Fruit fly (Drosophila melanogaster): ENCODE data around the gene CalpC.

The CalpC gene

DNA sequence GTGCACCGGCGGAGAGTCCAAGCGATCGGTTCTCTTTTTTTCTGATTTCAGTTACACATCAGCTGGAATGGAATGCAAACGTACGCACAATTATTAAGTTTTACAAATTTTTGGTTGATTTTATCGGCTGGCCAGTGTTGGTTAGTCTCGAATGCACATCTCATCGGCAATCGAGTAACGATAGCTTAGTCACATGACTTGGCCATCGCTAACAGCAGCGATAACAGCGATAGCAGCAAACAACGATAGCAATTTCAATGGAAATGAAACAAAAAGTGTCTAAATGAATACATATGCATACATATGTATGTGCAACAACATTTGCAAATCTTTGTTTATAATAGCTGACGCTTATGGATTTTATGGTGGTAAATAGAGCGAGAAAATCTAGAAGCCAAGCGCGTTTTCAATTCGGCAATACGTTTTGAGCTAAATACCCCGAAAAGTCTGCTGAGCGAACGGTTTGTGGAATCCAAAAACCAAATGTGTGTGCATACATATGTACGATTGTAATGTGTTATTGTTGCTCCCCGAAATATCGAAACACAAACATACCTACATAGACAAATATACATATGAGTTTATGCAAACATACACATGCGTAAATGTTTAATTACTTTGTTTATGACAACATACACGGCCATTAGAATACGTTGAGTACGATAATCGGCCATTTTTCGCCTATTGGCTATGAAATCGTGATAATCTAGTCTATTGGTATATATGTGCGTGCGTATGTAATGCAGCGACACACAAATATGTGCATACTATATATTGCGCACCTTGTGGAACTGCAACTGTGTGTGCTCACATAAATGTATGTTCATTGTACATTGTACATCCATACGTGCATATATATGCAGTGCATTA is 28.9 kb upstream of the CalpC start, which contains the start of gene CG3632 (continued):
- TF ChIP-seq CG8924 (tag; optimal IDR thresholded peaks at IDR 0.05), result peak; percentile 58
- no peak for TF ChIP-seq Max (GFP tag; optimal IDR thresholded peaks at IDR 0.05)
- no peak for TF ChIP-seq CG17802 (tag; optimal IDR thresholded peaks at IDR 0.05)
- no peak for TF ChIP-seq da (GFP tag; optimal IDR thresholded peaks at IDR 0.05)
- no peak for TF ChIP-seq Oaz (GFP tag; IDR thresholded peaks at IDR 0.05)
- TF ChIP-seq CG11456 (GFP tag; IDR thresholded peaks at IDR 0.05), result no peak
- no peak for TF ChIP-seq CG1024 (GFP tag; IDR thresholded peaks at IDR 0.05)
- TF ChIP-seq odd (GFP tag; optimal IDR thresholded peaks at IDR 0.05), result no peak
- TF ChIP-seq p53 (GFP tag; optimal IDR thresholded peaks at IDR 0.05), result peak; percentile 16
- peak; percentile 40 for TF ChIP-seq maf-S (GFP tag; optimal IDR thresholded peaks at IDR 0.05)
- no peak for TF ChIP-seq CG6689 (GFP tag; IDR thresholded peaks at IDR 0.05)
- no peak for TF ChIP-seq nau (GFP tag; optimal IDR thresholded peaks at IDR 0.05)
- TF ChIP-seq CG17328 (GFP tag; IDR thresholded peaks at IDR 0.05), result no peak
- TF ChIP-seq fru (optimal IDR thresholded peaks at IDR 0.05), result no peak
- TF ChIP-seq aop (GFP tag; IDR thresholded peaks at IDR 0.05), result no peak
- peak; percentile 27 for TF ChIP-seq NC2β (GFP tag; optimal IDR thresholded peaks at IDR 0.05)
- peak; percentile 74; the same call in 1 of the 2 replicates for TF ChIP-seq CG42726 (GFP tag; IDR thresholded peaks at IDR 0.05; ENCODE audit: partially characterized antibody)
- peak; percentile 82 for TF ChIP-seq CG16813 (GFP tag; IDR thresholded peaks at IDR 0.05; ENCODE audit: partially characterized antibody)
- TF ChIP-seq vnd (GFP tag; IDR thresholded peaks at IDR 0.05; ENCODE audit: partially characterized antibody), result peak; percentile 71
- peak; percentile 42 for TF ChIP-seq vfl (GFP tag; optimal IDR thresholded peaks at IDR 0.05)
- TF ChIP-seq CG15073 (GFP tag; optimal IDR thresholded peaks at IDR 0.05), result no peak
- TF ChIP-seq CG18262 (tag; optimal IDR thresholded peaks at IDR 0.05), result no peak
- TF ChIP-seq CG9797 (GFP tag; optimal IDR thresholded peaks at IDR 0.05), result peak; percentile 30
- TF ChIP-seq CG3838 (GFP tag; optimal IDR thresholded peaks at IDR 0.05), result peak; percentile 92
- TF ChIP-seq tx (GFP tag; optimal IDR thresholded peaks at IDR 0.05), result peak; percentile 3
- no peak for TF ChIP-seq CG10462 (GFP tag; optimal IDR thresholded peaks at IDR 0.05)
- TF ChIP-seq zfh1 (GFP tag; IDR thresholded peaks at IDR 0.05), result 0 out of 3 replicates have a peak, but pooled peaks have one; percentile 19
- TF ChIP-seq gce (GFP tag; IDR thresholded peaks at IDR 0.05), result no peak
- TF ChIP-seq H2.0 (GFP tag; IDR thresholded peaks at IDR 0.05), result peak; percentile 28; the same call in 1 of the 2 replicates
- TF ChIP-seq Fer1 (GFP tag; optimal IDR thresholded peaks at IDR 0.05), result no peak
- TF ChIP-seq CG2202 (tag; optimal IDR thresholded peaks at IDR 0.05), result no peak
- TF ChIP-seq oc (tag; optimal IDR thresholded peaks at IDR 0.05), result no peak
- TF ChIP-seq CG32532 (GFP tag; IDR thresholded peaks at IDR 0.05), result peak; percentile 47
- TF ChIP-seq ftz-f1 (GFP tag; optimal IDR thresholded peaks at IDR 0.05), result peak; percentile 1
- TF ChIP-seq gcm (GFP tag; optimal IDR thresholded peaks at IDR 0.05), result no peak
- no peak for TF ChIP-seq nmo (GFP tag; optimal IDR thresholded peaks at IDR 0.05)
- TF ChIP-seq HHEX (GFP tag; optimal IDR thresholded peaks at IDR 0.05), result no peak
- TF ChIP-seq nerfin-1 (tag; optimal IDR thresholded peaks at IDR 0.05), result peak; percentile 42
- no peak for TF ChIP-seq sens-2 (GFP tag; IDR thresholded peaks at IDR 0.05)
- peak; percentile 71; the same call in 1 of the 2 replicates for TF ChIP-seq sob (GFP tag; IDR thresholded peaks at IDR 0.05)
- no peak for TF ChIP-seq Rx (GFP tag; IDR thresholded peaks at IDR 0.05)
- no peak for TF ChIP-seq Bdp1 (GFP tag; optimal IDR thresholded peaks at IDR 0.05)
- TF ChIP-seq cg (GFP tag; optimal IDR thresholded peaks at IDR 0.05), result peak; percentile 85
- peak; percentile 28 for TF ChIP-seq CG1647 (GFP tag; optimal IDR thresholded peaks at IDR 0.05)
- TF ChIP-seq CG6791 (GFP tag; IDR thresholded peaks at IDR 0.05; ENCODE audit: partially characterized antibody), result peak; percentile 94
- TF ChIP-seq Sox102F (GFP tag; optimal IDR thresholded peaks at IDR 0.05), result no peak
- TF ChIP-seq otp (GFP tag; IDR thresholded peaks at IDR 0.05), result no peak
- TF ChIP-seq gfzf (GFP tag; optimal IDR thresholded peaks at IDR 0.05), result peak; percentile 21
- no peak for TF ChIP-seq eve (GFP tag; optimal IDR thresholded peaks at IDR 0.05)
- TF ChIP-seq CG14710 (tag; optimal IDR thresholded peaks at IDR 0.05), result peak; percentile 34
